Fruit fly (Drosophila melanogaster): Measurements from ENCODE around the gene Hsc20.

dm6 chr3L:16279987-16280454, 47.1 kb downstream of the Hsc20 start, which contains the start of gene CG13064:
- TF ChIP-seq brk (GFP tag; optimal IDR thresholded peaks at IDR 0.05) (no peak), fru (GFP tag; optimal IDR thresholded peaks at IDR 0.05) (no peak)
